Worm (Caenorhabditis elegans): ENCODE data around the gene C16C10.4.

The C16C10.4 gene

DNA sequence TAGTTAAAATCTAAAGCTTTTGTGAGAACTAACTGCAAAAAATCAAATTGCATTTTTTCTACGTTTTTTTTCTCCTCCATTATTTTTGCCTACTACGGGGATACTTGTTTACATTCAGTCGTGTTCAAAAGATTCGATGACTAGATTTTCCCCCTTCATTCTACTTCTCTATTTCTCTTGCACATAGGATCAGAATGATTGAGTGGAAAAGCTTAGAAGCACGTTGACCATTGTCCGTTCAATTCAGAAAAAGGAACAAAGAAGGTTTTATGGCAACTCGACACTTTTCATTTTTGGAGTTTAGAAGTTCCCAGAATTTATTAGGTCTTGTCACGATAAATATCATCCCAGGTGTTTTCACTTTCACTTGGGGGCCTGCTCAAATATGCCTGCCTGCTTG, 34.0 kb upstream of the C16C10.4 start:
- TF ChIP-seq nhr-77 (tag; optimal IDR thresholded peaks at IDR 0.05): no peak
- TF ChIP-seq efl-3 (GFP tag; optimal IDR thresholded peaks at IDR 0.05): no peak
- TF ChIP-seq sptf-1 (tag; optimal IDR thresholded peaks at IDR 0.05): no peak
- no peak for TF ChIP-seq elt-2 (tag; optimal IDR thresholded peaks at IDR 0.05)
- no peak for TF ChIP-seq C04F5.9 (tag; optimal IDR thresholded peaks at IDR 0.05)
- TF ChIP-seq hlh-17 (GFP tag; optimal IDR thresholded peaks at IDR 0.05; ENCODE audit: borderline replicate concordance): no peak
- no peak for TF ChIP-seq jun-1 (tag; optimal IDR thresholded peaks at IDR 0.05)
- no peak for TF ChIP-seq nhr-11 (tag; optimal IDR thresholded peaks at IDR 0.05)
- no peak for TF ChIP-seq ceh-8 (GFP tag; optimal IDR thresholded peaks at IDR 0.05)

DNA sequence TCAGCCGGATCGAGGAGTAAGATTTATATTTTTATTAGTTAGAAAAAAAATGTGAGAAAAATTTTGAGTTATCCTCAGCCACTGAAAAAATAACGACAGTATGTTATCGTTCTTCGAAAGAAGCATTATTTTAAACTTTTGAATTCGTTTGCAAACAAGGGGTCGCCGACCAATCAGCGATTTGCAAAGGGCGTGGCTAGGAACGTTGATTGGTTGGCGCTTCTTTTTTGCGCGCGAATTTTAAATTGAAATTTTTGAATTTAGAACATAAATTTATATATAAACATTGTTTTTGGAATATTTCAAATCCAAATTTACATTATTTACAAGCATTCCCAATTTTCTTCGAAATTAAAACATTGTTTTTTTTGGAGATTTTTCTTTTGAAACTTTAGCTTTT, 28.0 kb upstream of the C16C10.4 start:
- TF ChIP-seq zag-1 (tag; optimal IDR thresholded peaks at IDR 0.05) (no peak), efl-1 (optimal IDR thresholded peaks at IDR 0.05) (no peak), efl-1 (GFP tag; optimal IDR thresholded peaks at IDR 0.05 in 1 of 2) (peak in 1 of 2 experiments; percentile 15)

DNA sequence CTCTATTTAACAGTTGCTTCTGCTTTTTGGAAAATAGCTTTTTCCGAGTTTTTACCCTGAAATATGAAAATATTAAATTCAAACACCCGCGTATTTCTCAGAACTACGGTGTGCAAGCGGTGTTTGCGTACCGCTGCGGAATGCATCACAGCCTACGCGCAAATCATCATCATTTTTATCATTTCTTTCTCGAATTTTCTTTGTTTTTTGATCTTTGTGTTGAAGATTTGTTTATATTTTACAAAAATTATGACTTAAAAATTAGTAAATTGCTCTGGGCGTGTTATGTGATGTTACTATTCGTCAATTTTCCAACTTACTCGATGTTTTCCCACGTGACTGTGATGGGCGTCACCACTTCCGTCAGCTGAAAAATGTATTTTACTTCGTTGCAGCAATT, 20.2 kb upstream of the C16C10.4 start:
- peak; percentile 89 for TF ChIP-seq unc-130 (tag; optimal IDR thresholded peaks at IDR 0.05)
- no peak for TF ChIP-seq ceh-8 (GFP tag; optimal IDR thresholded peaks at IDR 0.05)
- TF ChIP-seq ztf-11 (tag; optimal IDR thresholded peaks at IDR 0.05): no peak
- TF ChIP-seq ama-1 (optimal IDR thresholded peaks at IDR 0.05): peak; percentile 24
- TF ChIP-seq unc-86 (tag; optimal IDR thresholded peaks at IDR 0.05): peak; percentile 50
- TF ChIP-seq lin-35 (GFP tag; optimal IDR thresholded peaks at IDR 0.05): peak; percentile 99
- no peak for TF ChIP-seq nhr-12 (tag; optimal IDR thresholded peaks at IDR 0.05)
- peak; percentile 29 for TF ChIP-seq sox-4 (tag; optimal IDR thresholded peaks at IDR 0.05)
- peak; percentile 42 for TF ChIP-seq lin-15B (tag; optimal IDR thresholded peaks at IDR 0.05)
- peak; percentile 54 for TF ChIP-seq nhr-237 (tag; optimal IDR thresholded peaks at IDR 0.05)
- TF ChIP-seq ceh-82 (tag; optimal IDR thresholded peaks at IDR 0.05): peak; percentile 33 to 79 (median 37)
- TF ChIP-seq fos-1 (tag; optimal IDR thresholded peaks at IDR 0.05): peak; percentile 45
- TF ChIP-seq nhr-47 (tag; optimal IDR thresholded peaks at IDR 0.05): peak; percentile 78
- TF ChIP-seq pax-3 (tag; optimal IDR thresholded peaks at IDR 0.05): peak; percentile 50
- TF ChIP-seq Y116A8C.19 (tag; optimal IDR thresholded peaks at IDR 0.05; ENCODE audit: borderline replicate concordance): no peak
- TF ChIP-seq F16B12.6 (tag; optimal IDR thresholded peaks at IDR 0.05): peak; percentile 97
- no peak for TF ChIP-seq ets-5 (GFP tag; IDR thresholded peaks at IDR 0.05)
- TF ChIP-seq mdl-1 (tag; optimal IDR thresholded peaks at IDR 0.05): peak in 1 of 2 experiments; percentile 67
- peak; percentile 17 for TF ChIP-seq jun-1 (tag; optimal IDR thresholded peaks at IDR 0.05)
- peak; percentile 98 to 99 for TF ChIP-seq lsy-2 (tag; optimal IDR thresholded peaks at IDR 0.05)
- no peak for TF ChIP-seq vab-15 (tag; optimal IDR thresholded peaks at IDR 0.05)
- peak; percentile 29 for TF ChIP-seq snpc-4 (tag; optimal IDR thresholded peaks at IDR 0.05)
- no peak for TF ChIP-seq sup-37 (GFP tag; optimal IDR thresholded peaks at IDR 0.05)
- peak; percentile 28 for TF ChIP-seq elt-2 (tag; optimal IDR thresholded peaks at IDR 0.05)
- TF ChIP-seq nhr-20 (tag; optimal IDR thresholded peaks at IDR 0.05): peak; percentile 87
- TF ChIP-seq skn-1 (tag; optimal IDR thresholded peaks at IDR 0.05): peak; percentile 70
- TF ChIP-seq zip-4 (GFP tag; optimal IDR thresholded peaks at IDR 0.05): peak; percentile 12
- TF ChIP-seq swsn-7 (tag; optimal IDR thresholded peaks at IDR 0.05): peak; percentile 73
- TF ChIP-seq blmp-1 (tag; optimal IDR thresholded peaks at IDR 0.05): peak; percentile 45
- TF ChIP-seq elt-3 (tag; optimal IDR thresholded peaks at IDR 0.05): peak in 3 of 6 experiments; percentile 4 to 70 (median 39)
- TF ChIP-seq dpl-1 (GFP tag; optimal IDR thresholded peaks at IDR 0.05): peak; percentile 97 to 99 (median 98)
- peak; percentile 22 for TF ChIP-seq fkh-10 (GFP tag; optimal IDR thresholded peaks at IDR 0.05)
- peak; percentile 92 for TF ChIP-seq mep-1 (tag; optimal IDR thresholded peaks at IDR 0.05)
- TF ChIP-seq hlh-4 (tag; optimal IDR thresholded peaks at IDR 0.05): no peak
- no peak for TF ChIP-seq nhr-84 (tag; optimal IDR thresholded peaks at IDR 0.05)
- TF ChIP-seq nhr-77 (tag; optimal IDR thresholded peaks at IDR 0.05): peak; percentile 15
- TF ChIP-seq dsc-1 (tag; optimal IDR thresholded peaks at IDR 0.05): peak; percentile 58
- TF ChIP-seq nhr-28 (tag; optimal IDR thresholded peaks at IDR 0.05): no peak
- TF ChIP-seq xbp-1 (tag; optimal IDR thresholded peaks at IDR 0.05): peak; percentile 82
- no peak for TF ChIP-seq alr-1 (tag; optimal IDR thresholded peaks at IDR 0.05; ENCODE audit: borderline replicate concordance)
- peak; percentile 4 for TF ChIP-seq ztf-4 (tag; optimal IDR thresholded peaks at IDR 0.05)
- TF ChIP-seq aha-1 (tag; optimal IDR thresholded peaks at IDR 0.05): no peak

All from whole organism, L1 larva.